Fruit fly (Drosophila melanogaster) whole organism, pupa: Measurements from ENCODE around the gene Epp.

Experiments
- CG10348 ChIP-seq: fragments of 200-800 bp; sonication (Bioruptor generic); IDR thresholded peaks from 2 replicates; pipeline ENCODE4 v1.3.6; 2022; ENCODE audit warnings: missing biosample characterization, missing genetic modification characterization
- CG12605 ChIP-seq: fragments of 200-800 bp; sonication (Bioruptor generic); IDR thresholded peaks from 2 replicates; pipeline ENCODE4 v1.3.6; 2022; ENCODE audit warnings: missing biosample characterization, missing genetic modification characterization
- CG13204 ChIP-seq: fragments of 200-800 bp; sonication (Bioruptor generic); optimal IDR thresholded peaks from 2 replicates; lab custom pipeline; 2018; ENCODE audit warnings: missing biosample characterization, mild to moderate bottlenecking, missing genetic modification characterization, moderate library complexity
- CG14655 ChIP-seq: fragments of 200-800 bp; sonication (Bioruptor generic); optimal IDR thresholded peaks from 3 replicates; lab custom pipeline; 2017; ENCODE audit warnings: mild to moderate bottlenecking, missing biosample characterization, missing genetic modification reagents, missing genetic modification characterization
- CG15710 ChIP-seq: fragments of 200-800 bp; sonication (Bioruptor generic); optimal IDR thresholded peaks from 2 replicates; lab custom pipeline; 2018; ENCODE audit warnings: missing biosample characterization, mild to moderate bottlenecking, missing genetic modification characterization, moderate library complexity
- CG17806 ChIP-seq: fragments of 200-800 bp; sonication (Bioruptor generic); optimal IDR thresholded peaks from 2 replicates; lab custom pipeline; 2018; ENCODE audit warnings: missing biosample characterization, mild to moderate bottlenecking, missing genetic modification characterization, moderate library complexity
- CG32121 ChIP-seq: fragments of 200-800 bp; sonication (Bioruptor generic); IDR thresholded peaks from 2 replicates; pipeline ENCODE4 v1.3.6; 2022; ENCODE audit warnings: missing biosample characterization, missing genetic modification characterization
- CG34367 ChIP-seq: fragments of 200-800 bp; sonication (Bioruptor generic); optimal IDR thresholded peaks from 2 replicates; lab custom pipeline; 2018; ENCODE audit warnings: missing biosample characterization, mild to moderate bottlenecking, missing genetic modification characterization
- CG4496 ChIP-seq: fragments of 200-800 bp; sonication (Bioruptor generic); IDR thresholded peaks from 3 replicates; pipeline ENCODE4 v1.3.6; 2022; ENCODE audit warnings: missing biosample characterization, missing genetic modification characterization
- CG8159 ChIP-seq: fragments of 200-800 bp; sonication (Bioruptor generic); optimal IDR thresholded peaks from 3 replicates; lab custom pipeline; 2018; ENCODE audit warnings: missing biosample characterization, mild to moderate bottlenecking, missing genetic modification characterization, moderate library complexity
- CG8301 ChIP-seq: fragments of 200-800 bp; sonication (Bioruptor generic); optimal IDR thresholded peaks from 2 replicates; lab custom pipeline; 2018; ENCODE audit warnings: missing biosample characterization, mild to moderate bottlenecking, missing genetic modification characterization
- CG9948 ChIP-seq: fragments of 200-800 bp; sonication (Bioruptor generic); optimal IDR thresholded peaks from 2 replicates; lab custom pipeline; 2018; ENCODE audit warnings: missing biosample characterization, mild to moderate bottlenecking, missing genetic modification characterization, moderate library complexity
- D1 ChIP-seq: fragments of 200-800 bp; sonication (Bioruptor generic); optimal IDR thresholded peaks from 2 replicates; lab custom pipeline; 2018; ENCODE audit warnings: missing biosample characterization, mild to moderate bottlenecking, missing genetic modification characterization, moderate library complexity
- EcR ChIP-seq: fragments of 200-800 bp; sonication (Bioruptor generic); optimal IDR thresholded peaks from 3 replicates; lab custom pipeline; 2019; ENCODE audit warnings: missing biosample characterization, missing genetic modification characterization, mild to moderate bottlenecking, moderate library complexity, missing genetic modification reagents
- Ets98B ChIP-seq: fragments of 200-800 bp; sonication (Bioruptor generic); IDR thresholded peaks from 2 replicates; pipeline ENCODE4 v1.3.6; 2022; ENCODE audit warnings: missing biosample characterization, missing genetic modification characterization
- Pif1A ChIP-seq: fragments of 200-800 bp; sonication (Bioruptor generic); optimal IDR thresholded peaks from 3 replicates; lab custom pipeline; 2016; ENCODE audit warnings: missing biosample characterization, missing genetic modification characterization
- Pif1B ChIP-seq: fragments of 200-800 bp; sonication (Bioruptor generic); optimal IDR thresholded peaks from 3 replicates; lab custom pipeline; 2016; ENCODE audit warnings: missing biosample characterization, missing genetic modification characterization
- Snoo ChIP-seq: fragments of 200-800 bp; sonication (Bioruptor generic); optimal IDR thresholded peaks from 3 replicates; lab custom pipeline; 2017; ENCODE audit warnings: missing biosample characterization, mild to moderate bottlenecking, missing genetic modification characterization, inconsistent platforms
- fd96Ca ChIP-seq: fragments of 200-800 bp; sonication (Bioruptor generic); IDR thresholded peaks from 3 replicates; pipeline ENCODE4 v1.3.6; 2022; ENCODE audit warnings: missing biosample characterization, missing genetic modification characterization
- gl ChIP-seq: fragments of 200-800 bp; sonication (Bioruptor generic); optimal IDR thresholded peaks from 2 replicates; lab custom pipeline; 2018; ENCODE audit warnings: missing biosample characterization, mild to moderate bottlenecking, missing genetic modification characterization
- rn ChIP-seq: fragments of 200-800 bp; sonication (Bioruptor generic); IDR thresholded peaks from 2 replicates; pipeline ENCODE4 v1.3.6; 2022; ENCODE audit warnings: missing biosample characterization, missing genetic modification characterization

Gene Epp

DNA sequence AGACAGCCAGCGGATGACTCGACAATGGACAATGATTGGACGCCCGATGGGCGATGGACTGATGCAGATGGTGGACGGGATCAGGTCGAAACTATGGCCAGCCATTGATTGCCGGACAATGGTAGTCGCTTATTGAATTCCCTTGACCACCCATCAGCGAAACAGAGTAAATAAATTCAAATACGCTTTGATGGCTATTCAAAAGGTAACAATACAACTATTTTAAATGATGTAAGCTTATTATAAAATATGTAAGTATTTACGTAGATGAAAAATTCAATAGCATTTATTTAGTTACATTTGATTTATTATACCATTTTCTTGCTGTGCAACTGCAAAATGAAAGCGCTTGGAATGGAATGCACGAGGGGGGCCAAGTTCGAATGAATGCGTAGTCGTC, 21.9 kb upstream of the Epp start:
- peak; percentile 30 for TF ChIP-seq CG15710 (tag; lab: Kevin White, UChicago)
- TF ChIP-seq CG4496 (GFP tag; lab: Robert Waterston, UW): 0 out of 3 replicates have a peak, but pooled peaks have one; percentile 25
- TF ChIP-seq Ets98B (GFP tag; lab: Robert Waterston, UW): no peak

DNA sequence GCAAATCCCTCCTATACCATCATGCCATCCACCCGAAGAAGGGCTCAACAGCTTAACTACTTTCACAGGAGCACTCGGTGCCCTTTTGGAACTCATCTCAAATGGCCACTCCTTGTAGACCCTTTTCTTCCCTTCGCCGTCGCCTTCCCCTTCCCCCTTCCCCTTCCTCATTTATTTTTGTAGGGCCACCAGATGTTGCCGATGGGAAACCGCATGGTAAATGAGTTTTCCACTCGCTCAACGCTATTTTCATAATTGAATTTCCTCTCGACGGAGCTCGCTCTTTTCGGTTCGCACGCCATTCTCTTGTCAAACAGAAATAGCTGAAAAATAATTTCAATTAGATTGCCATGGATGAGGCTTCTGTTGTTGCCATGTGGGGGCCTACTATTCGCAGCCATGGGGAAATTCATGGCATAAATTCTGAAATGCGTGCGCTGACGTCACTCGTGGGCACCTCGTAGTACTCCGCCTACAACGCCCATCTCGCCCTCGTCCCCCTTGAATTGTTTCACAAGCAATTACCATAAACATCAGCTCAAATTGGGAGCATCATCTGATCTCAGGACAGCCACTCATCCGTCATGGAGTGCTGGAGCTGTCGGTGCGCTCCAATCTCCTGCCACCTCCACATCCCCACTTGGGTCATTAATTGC, 19.4 kb upstream of the Epp start:
- TF ChIP-seq CG8301 (tag; lab: Kevin White, UChicago) (no peak), Pif1B (no peak), rn (GFP tag; lab: Robert Waterston, UW) (no peak), Pif1A (no peak), Snoo (no peak), gl (tag; lab: Kevin White, UChicago) (no peak), CG15710 (tag; lab: Kevin White, UChicago) (no peak), CG10348 (GFP tag; lab: Robert Waterston, UW) (no peak)

DNA sequence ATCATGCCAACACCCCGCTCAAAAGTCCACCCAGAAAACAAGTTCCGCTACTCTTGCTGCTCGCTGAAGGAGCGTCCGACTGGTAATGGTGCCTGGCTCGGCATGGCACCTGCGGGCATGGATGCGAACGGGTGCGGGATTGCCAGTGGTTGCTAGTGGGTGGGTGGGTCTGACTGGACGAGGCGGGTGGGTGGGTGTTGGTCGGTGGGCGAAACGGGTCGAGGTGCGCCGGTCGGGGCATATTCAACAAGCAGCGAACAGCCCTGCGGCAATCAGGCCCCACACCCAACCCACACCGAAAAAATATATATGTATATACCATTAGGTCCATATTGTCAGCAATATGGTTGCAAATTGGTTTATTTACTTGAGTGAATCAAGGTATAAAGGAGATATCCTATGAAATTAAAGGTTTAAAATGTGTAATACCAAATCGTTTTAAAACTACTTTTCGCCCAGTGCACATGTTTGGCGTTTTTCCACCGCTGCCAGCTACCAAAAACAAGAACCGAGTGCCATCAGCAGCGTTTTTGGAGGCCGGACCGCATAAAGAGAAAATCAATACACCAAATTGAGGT, 18.0 kb upstream of the Epp start:
- TF ChIP-seq CG12605 (peak; percentile 55), Pif1A (peak; percentile 39), CG8159 (tag; lab: Kevin White, UChicago) (peak; percentile 21), fd96Ca (GFP tag; lab: Robert Waterston, UW) (peak; percentile 51; the same call in 2 of the 3 replicates), D1 (no peak), CG14655 (GFP tag; lab: Kevin White, UChicago) (peak; percentile 62), CG34367 (tag; lab: Kevin White, UChicago) (no peak), gl (tag; lab: Kevin White, UChicago) (no peak), CG32121 (GFP tag; lab: Robert Waterston, UW) (peak; percentile 72), rn (GFP tag; lab: Robert Waterston, UW) (0 out of 2 replicates have a peak, but pooled peaks have one; percentile 13), CG4496 (GFP tag; lab: Robert Waterston, UW) (peak; percentile 75; the same call in 2 of the 3 replicates), Pif1B (no peak), CG15710 (tag; lab: Kevin White, UChicago) (peak; percentile 7), Ets98B (GFP tag; lab: Robert Waterston, UW) (peak; percentile 61), CG17806 (tag; lab: Kevin White, UChicago) (no peak), CG10348 (GFP tag; lab: Robert Waterston, UW) (no peak), CG9948 (no peak), CG13204 (peak; percentile 46), CG8301 (tag; lab: Kevin White, UChicago) (peak; percentile 53), Snoo (peak; percentile 16), EcR (GFP tag; lab: Kevin White, UChicago) (no peak)

DNA sequence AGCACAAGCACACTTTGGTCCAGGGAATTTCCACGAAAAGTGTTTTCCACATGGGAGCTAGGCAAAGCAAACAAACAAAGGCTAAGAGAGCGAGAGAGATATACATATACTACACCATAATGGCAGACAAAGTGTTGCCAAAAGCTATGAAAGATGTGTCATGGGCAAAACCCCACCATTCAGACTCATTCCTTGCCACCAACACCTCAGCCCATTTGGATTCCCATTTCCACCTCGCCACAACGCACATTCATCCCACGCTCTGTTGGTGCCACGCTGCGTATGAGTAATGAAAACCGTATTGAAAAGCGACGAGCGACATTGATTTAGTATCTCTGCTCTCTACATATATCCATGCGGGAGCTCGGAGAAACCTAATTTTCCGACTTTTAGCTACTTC, 16.2 kb upstream of the Epp start:
- TF ChIP-seq CG14655 (GFP tag; lab: Kevin White, UChicago) (no peak), EcR (GFP tag; lab: Kevin White, UChicago) (no peak), rn (GFP tag; lab: Robert Waterston, UW) (no peak)
- TF ChIP-seq, all 21 proteins: peak for 0

DNA sequence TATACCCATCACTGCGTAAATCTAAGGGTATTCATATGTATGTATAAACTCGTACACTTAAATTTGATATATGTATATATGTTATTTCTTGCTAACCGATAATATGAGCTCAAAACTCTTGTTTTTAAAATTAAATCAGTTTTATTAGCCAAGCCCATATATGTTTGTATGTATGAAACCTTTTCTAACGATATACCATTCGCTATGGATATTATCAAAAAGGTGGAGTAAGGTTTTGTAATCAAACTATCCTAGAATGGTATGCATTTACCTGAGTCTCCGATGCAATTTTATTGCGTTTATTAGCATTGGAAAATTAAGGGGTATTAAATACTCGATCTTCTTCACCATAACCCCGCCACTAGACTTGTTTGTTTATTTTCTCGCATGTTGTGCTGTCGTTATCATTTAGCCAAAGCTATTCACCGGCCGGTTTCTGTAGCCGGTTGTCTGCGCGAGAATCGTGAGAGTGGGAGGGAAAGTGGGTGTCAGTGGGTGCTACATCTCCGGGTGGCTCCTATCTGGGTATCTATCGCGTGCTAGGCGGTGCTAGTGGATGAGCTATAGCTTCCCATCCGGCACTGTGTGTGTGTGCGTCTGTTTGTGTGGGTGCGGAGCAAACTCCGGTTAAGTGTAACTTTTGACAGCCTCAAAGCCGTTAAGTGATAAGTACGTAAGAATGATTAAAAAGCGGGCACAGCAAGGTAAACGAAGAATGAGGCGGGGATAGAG, 15.2 kb upstream of the Epp start:
- TF ChIP-seq CG10348 (GFP tag; lab: Robert Waterston, UW) (no peak), CG32121 (GFP tag; lab: Robert Waterston, UW) (no peak), CG34367 (tag; lab: Kevin White, UChicago) (no peak), CG4496 (GFP tag; lab: Robert Waterston, UW) (no peak), CG13204 (no peak), Pif1A (no peak), Ets98B (GFP tag; lab: Robert Waterston, UW) (no peak), Pif1B (no peak), CG9948 (no peak), CG12605 (no peak), Snoo (no peak), gl (tag; lab: Kevin White, UChicago) (no peak), CG14655 (GFP tag; lab: Kevin White, UChicago) (peak; percentile 70), fd96Ca (GFP tag; lab: Robert Waterston, UW) (peak; percentile 37; the same call in 1 of the 3 replicates), rn (GFP tag; lab: Robert Waterston, UW) (no peak), CG8301 (tag; lab: Kevin White, UChicago) (peak; percentile 36), CG17806 (tag; lab: Kevin White, UChicago) (no peak)

DNA sequence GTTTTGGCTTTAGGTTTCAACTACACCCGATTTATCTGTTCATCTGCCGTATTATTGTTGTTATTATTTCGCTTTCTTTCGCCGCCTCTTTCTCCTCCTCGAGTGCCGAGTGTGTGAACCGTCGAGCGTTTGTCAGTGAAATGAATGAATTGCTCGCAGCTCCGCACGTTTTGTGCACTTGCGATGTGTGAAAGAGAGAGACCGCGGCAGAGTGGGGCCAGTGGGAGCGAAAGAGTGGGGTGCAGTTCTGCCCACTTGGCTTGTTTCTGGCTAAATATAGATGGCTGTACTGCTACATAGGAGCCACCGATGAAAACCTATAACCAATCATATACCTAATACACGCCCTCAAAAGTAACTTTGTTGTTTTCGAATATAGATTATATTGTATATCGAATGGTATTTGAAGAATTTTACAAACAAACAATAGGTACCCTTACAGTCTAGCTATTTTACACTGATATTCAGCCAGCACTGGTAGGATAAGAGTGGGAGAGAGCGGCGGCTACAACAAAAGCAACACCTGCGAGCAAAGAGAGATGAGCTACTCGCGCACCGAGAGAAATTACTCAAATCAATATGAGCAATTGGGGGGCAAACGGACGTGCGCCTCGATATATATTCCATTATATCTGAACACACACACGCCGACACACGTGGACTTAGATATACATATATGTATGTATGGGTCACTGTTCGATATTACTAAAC, 13.9 kb upstream of the Epp start:
- TF ChIP-seq CG17806 (tag; lab: Kevin White, UChicago) (no peak), CG4496 (GFP tag; lab: Robert Waterston, UW) (peak; percentile 52; the same call in 2 of the 3 replicates), CG34367 (tag; lab: Kevin White, UChicago) (no peak), Ets98B (GFP tag; lab: Robert Waterston, UW) (0 out of 2 replicates have a peak, but pooled peaks have one; percentile 44), CG13204 (no peak), fd96Ca (GFP tag; lab: Robert Waterston, UW) (peak; percentile 11; the same call in 1 of the 3 replicates), CG10348 (GFP tag; lab: Robert Waterston, UW) (no peak), Snoo (no peak), gl (tag; lab: Kevin White, UChicago) (no peak), CG8301 (tag; lab: Kevin White, UChicago) (peak; percentile 28), rn (GFP tag; lab: Robert Waterston, UW) (no peak), Pif1B (peak; percentile 55), CG15710 (tag; lab: Kevin White, UChicago) (no peak), CG8159 (tag; lab: Kevin White, UChicago) (peak; percentile 1), EcR (GFP tag; lab: Kevin White, UChicago) (no peak), CG12605 (0 out of 2 replicates have a peak, but pooled peaks have one; percentile 23), Pif1A (peak; percentile 21), CG9948 (no peak), D1 (no peak), CG14655 (GFP tag; lab: Kevin White, UChicago) (peak; percentile 34), CG32121 (GFP tag; lab: Robert Waterston, UW) (peak; percentile 36; the same call in 1 of the 2 replicates)
